Fruit fly (Drosophila melanogaster) Kc167 (cell line): Measurements from ENCODE around the gene CG13722.

Experiments
- Myc ChIP-seq: fragments of >200 bp; optimal IDR thresholded peaks from 2 replicates; lab custom pipeline; 2017; ENCODE audit warnings: missing external identifiers
- Sin3A ChIP-seq: fragments of >200 bp; optimal IDR thresholded peaks from 2 replicates; lab custom pipeline; 2018; ENCODE audit warnings: missing external identifiers
- insv ChIP-seq: fragments of >200 bp; optimal IDR thresholded peaks from 3 replicates; lab custom pipeline; 2018; ENCODE audit warnings: missing external identifiers
- psq ChIP-seq: fragments of >200 bp; optimal IDR thresholded peaks from 2 replicates; lab custom pipeline; 2017; ENCODE audit warnings: missing external identifiers
- ttk ChIP-seq: sonication (Bioruptor generic); optimal IDR thresholded peaks from 2 replicates; lab custom pipeline; 2017; ENCODE audit warnings: missing external identifiers

- no peak for TF ChIP-seq ttk (lab: Kevin White, UChicago)
- TF ChIP-seq psq (lab: Kevin White, UChicago), result no peak
- no peak for TF ChIP-seq Sin3A (lab: Kevin White, UChicago)
- no peak for TF ChIP-seq Myc (lab: Kevin White, UChicago)
- TF ChIP-seq insv (lab: Kevin White, UChicago), result no peak
Measured at dm6 chr3L:4493609-4494008, 2.8 kb upstream of the CG13722 start.
